Worm (Caenorhabditis elegans) whole organism, mixed stage, embryonic: ENCODE data around the gene dsb-3.

ENCODE experiments used
- ceh-39 ChIP-seq: fragments of 150-350 bp; optimal IDR thresholded peaks from 2 replicates; lab custom pipeline; 2014; ENCODE audit warnings: missing biosample characterization, missing genetic modification characterization
- ceh-83 ChIP-seq: fragments of 200-800 bp; sonication (Bioruptor generic); optimal IDR thresholded peaks from 2 replicates; lab custom pipeline; 2018; ENCODE audit warnings: mild to moderate bottlenecking, missing genetic modification characterization, missing compliant biosample characterization
- ces-1 ChIP-seq: fragments of 150-350 bp; optimal IDR thresholded peaks from 2 replicates; lab custom pipeline; 2014; ENCODE audit warnings: missing biosample characterization, missing genetic modification reagents, missing genetic modification characterization
- hlh-1 ChIP-seq: fragments of 150-350 bp; optimal IDR thresholded peaks from 2 replicates; lab custom pipeline; 2014; ENCODE audit warnings: missing biosample characterization, missing genetic modification reagents, missing genetic modification characterization
- lsy-2 ChIP-seq: fragments of 150-350 bp; optimal IDR thresholded peaks from 2 replicates; lab custom pipeline; 2014; ENCODE audit warnings: missing biosample characterization, missing genetic modification characterization
- mep-1 ChIP-seq: fragments of 150-350 bp; optimal IDR thresholded peaks from 2 replicates; lab custom pipeline; 2017; ENCODE audit warnings: missing biosample characterization, missing genetic modification reagents, missing genetic modification characterization, inconsistent platforms
- nhr-237 ChIP-seq: fragments of 150-350 bp; optimal IDR thresholded peaks from 2 replicates; lab custom pipeline; 2014; ENCODE audit warnings: missing biosample characterization, missing genetic modification characterization
- nhr-76 ChIP-seq: sonication (generic microtip); optimal IDR thresholded peaks from 2 replicates; lab custom pipeline; 2017; ENCODE audit warnings: missing biosample characterization, missing genetic modification characterization
- unc-120 ChIP-seq: sonication (generic microtip); optimal IDR thresholded peaks from 2 replicates; lab custom pipeline; 2017; ENCODE audit warnings: missing genetic modification characterization, missing compliant biosample characterization; ENCODE audit not compliant: poor library complexity, severe bottlenecking

Gene dsb-3

DNA sequence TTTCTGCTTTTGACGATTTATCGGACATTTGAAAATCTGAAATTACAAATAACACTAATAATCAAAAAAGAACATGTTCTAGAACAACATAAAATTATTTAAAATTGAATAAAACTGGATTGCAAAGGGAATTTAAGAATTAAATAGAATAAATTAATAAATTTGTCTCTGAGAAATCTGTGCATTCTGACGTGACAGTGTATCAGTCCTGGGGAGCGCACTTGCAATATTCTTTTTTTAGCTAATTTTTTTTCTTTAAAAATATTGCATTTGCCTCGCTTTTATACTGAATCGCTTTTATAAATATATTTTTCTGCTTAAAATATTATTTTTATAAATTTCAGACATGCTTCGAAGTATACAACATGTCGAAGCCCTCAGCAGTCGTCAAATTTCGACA is 49.7 kb downstream of the dsb-3 start, which contains the start of the genes mrpl-1, emc-6 and mrps-24:
TSS of gene mrpl-1 (minus strand) at position 1 of the 400 bp plus-strand sequence.
TSS of gene emc-6 (minus strand) at position 36 of the 400 bp plus-strand sequence.
TSS of gene mrps-24 (plus strand) at position 345 of the 400 bp plus-strand sequence.
- TF ChIP-seq ceh-39 (tag; lab: Kevin White, UChicago): peak; percentile 19
- peak; percentile 20 for TF ChIP-seq ceh-83 (GFP tag; lab: Kevin White, UChicago)
- peak; percentile 58 for TF ChIP-seq unc-120 (tag; lab: Kevin White, UChicago)
- peak; percentile 18 for TF ChIP-seq mep-1 (tag; lab: Kevin White, UChicago)
- TF ChIP-seq nhr-237 (tag; lab: Kevin White, UChicago): peak; percentile 37
- TF ChIP-seq lsy-2 (tag; lab: Kevin White, UChicago): peak; percentile 66
- no peak for TF ChIP-seq nhr-76 (tag; lab: Kevin White, UChicago)
- no peak for TF ChIP-seq hlh-1 (tag; lab: Kevin White, UChicago)
- TF ChIP-seq ces-1 (GFP tag; lab: Kevin White, UChicago): peak; percentile 87
